Worm (Caenorhabditis elegans) whole organism, L3 larva: ENCODE measurements around the gene ger-1.
A peak's percentile ranks its signal among the peaks of the same experiment; 100 is the strongest.

Experiments used
- R02D3.7 ChIP-seq: fragments of 150-350 bp; optimal IDR thresholded peaks from 2 replicates; lab custom pipeline; 2014; ENCODE audit warnings: missing biosample characterization, missing genetic modification characterization
- ZK546.5 ChIP-seq: sonication (generic microtip); optimal IDR thresholded peaks from 2 replicates; lab custom pipeline; 2017; ENCODE audit warnings: missing biosample characterization, missing genetic modification characterization
- aly-2 ChIP-seq: fragments of 150-350 bp; optimal IDR thresholded peaks from 2 replicates; lab custom pipeline; 2014; ENCODE audit warnings: missing biosample characterization, missing genetic modification characterization
- ceh-16 ChIP-seq: sonication (generic microtip); optimal IDR thresholded peaks from 2 replicates; lab custom pipeline; 2017; ENCODE audit warnings: missing biosample characterization, missing genetic modification characterization
- ceh-28 ChIP-seq: fragments of 150-350 bp; optimal IDR thresholded peaks from 2 replicates; lab custom pipeline; 2014; ENCODE audit warnings: missing biosample characterization, missing genetic modification reagents, missing genetic modification characterization
- ceh-82 ChIP-seq: fragments of 150-350 bp; optimal IDR thresholded peaks from 2 replicates; lab custom pipeline; 2014; ENCODE audit warnings: missing biosample characterization, missing genetic modification characterization
- ceh-9 ChIP-seq: sonication (generic microtip); optimal IDR thresholded peaks from 2 replicates; lab custom pipeline; 2018; ENCODE audit warnings: missing biosample characterization, missing genetic modification characterization
- daf-12 ChIP-seq: fragments of 150-350 bp; optimal IDR thresholded peaks from 2 replicates; lab custom pipeline; 2014; ENCODE audit warnings: missing biosample characterization, missing genetic modification reagents, missing genetic modification characterization
- egl-27 ChIP-seq: sonication (generic microtip); optimal IDR thresholded peaks from 4 replicates; lab custom pipeline; 2017; ENCODE audit warnings: missing biosample characterization, missing genetic modification reagents, missing genetic modification characterization
- egl-5 ChIP-seq: fragments of 150-350 bp; optimal IDR thresholded peaks from 2 replicates; lab custom pipeline; 2017; ENCODE audit warnings: missing biosample characterization, missing genetic modification reagents, missing genetic modification characterization, inconsistent platforms
- elt-1 ChIP-seq: fragments of 150-350 bp; optimal IDR thresholded peaks from 2 replicates; lab custom pipeline; 2014; ENCODE audit warnings: missing biosample characterization, missing genetic modification characterization
- elt-2 ChIP-seq: sonication (generic microtip); optimal IDR thresholded peaks from 2 replicates; lab custom pipeline; 2016; ENCODE audit warnings: missing genetic modification reagents, mild to moderate bottlenecking, missing genetic modification characterization, missing compliant biosample characterization
- elt-3 ChIP-seq, 3 experiments: fragments of 150-350 bp in 1 of 3; sonication (generic microtip) in 2 of 3; optimal IDR thresholded peaks; 2 replicates in 2 of 3; 4 replicates in 1 of 3; lab custom pipeline; 2014 to 2017; ENCODE audit warnings: missing biosample characterization in 3 of 3, missing genetic modification characterization in 3 of 3
- eor-1 ChIP-seq, 2 experiments: fragments of 150-350 bp; optimal IDR thresholded peaks; 2 replicates each; lab custom pipeline; 2014 to 2018; ENCODE audit warnings: missing biosample characterization in 2 of 2, missing genetic modification characterization in 2 of 2
- fkh-10 ChIP-seq: sonication (generic microtip); optimal IDR thresholded peaks from 2 replicates; lab custom pipeline; 2017; ENCODE audit warnings: missing biosample characterization, missing genetic modification reagents, missing genetic modification characterization
- fkh-2 ChIP-seq: fragments of 150-350 bp; optimal IDR thresholded peaks from 2 replicates; lab custom pipeline; 2014; ENCODE audit warnings: missing biosample characterization, missing genetic modification reagents, missing genetic modification characterization
- jun-1 ChIP-seq: fragments of 150-350 bp; optimal IDR thresholded peaks from 2 replicates; lab custom pipeline; 2014; ENCODE audit warnings: missing biosample characterization, missing genetic modification reagents, missing genetic modification characterization
- lin-15B ChIP-seq: fragments of 150-350 bp; optimal IDR thresholded peaks from 2 replicates; lab custom pipeline; 2014; ENCODE audit warnings: missing biosample characterization, missing genetic modification characterization
- lin-39 ChIP-seq: fragments of 150-350 bp; optimal IDR thresholded peaks from 2 replicates; lab custom pipeline; 2018; ENCODE audit warnings: missing biosample characterization, missing genetic modification reagents, missing genetic modification characterization
- lsy-12 ChIP-seq: sonication (generic microtip); optimal IDR thresholded peaks from 2 replicates; lab custom pipeline; 2016; ENCODE audit warnings: mild to moderate bottlenecking, missing genetic modification characterization, missing compliant biosample characterization
- mml-1 ChIP-seq: fragments of 150-350 bp; sonication (generic microtip); optimal IDR thresholded peaks from 3 replicates; lab custom pipeline; 2014; ENCODE audit warnings: missing biosample characterization, missing genetic modification characterization
- nfya-1 ChIP-seq: sonication (generic microtip); optimal IDR thresholded peaks from 2 replicates; lab custom pipeline; 2017; ENCODE audit warnings: missing genetic modification characterization, mild to moderate bottlenecking, missing compliant biosample characterization, antibody characterized with exemption, moderate library complexity; ENCODE audit not compliant: insufficient read depth
- nhr-12 ChIP-seq: fragments of 150-350 bp; optimal IDR thresholded peaks from 2 replicates; lab custom pipeline; 2014; ENCODE audit warnings: missing biosample characterization, missing genetic modification characterization
- nhr-23 ChIP-seq: fragments of 150-350 bp; optimal IDR thresholded peaks from 2 replicates; lab custom pipeline; 2014; ENCODE audit warnings: missing biosample characterization, missing genetic modification reagents, missing genetic modification characterization
- nhr-237 ChIP-seq: fragments of 150-350 bp; optimal IDR thresholded peaks from 2 replicates; lab custom pipeline; 2014; ENCODE audit warnings: missing biosample characterization, missing genetic modification characterization
- nhr-25 ChIP-seq: sonication (generic microtip); optimal IDR thresholded peaks from 2 replicates; lab custom pipeline; 2017; ENCODE audit warnings: missing biosample characterization, missing genetic modification characterization
- nhr-28 ChIP-seq: fragments of 150-350 bp; optimal IDR thresholded peaks from 2 replicates; lab custom pipeline; 2014; ENCODE audit warnings: missing biosample characterization, missing genetic modification characterization
- nhr-43 ChIP-seq: sonication (generic microtip); optimal IDR thresholded peaks from 2 replicates; lab custom pipeline; 2016; ENCODE audit warnings: mild to moderate bottlenecking, missing genetic modification characterization, missing compliant biosample characterization; ENCODE audit not compliant: poor library complexity, severe bottlenecking
- nhr-67 ChIP-seq: fragments of 150-350 bp; optimal IDR thresholded peaks from 2 replicates; lab custom pipeline; 2014; ENCODE audit warnings: missing biosample characterization, missing genetic modification characterization
- nhr-76 ChIP-seq: fragments of 150-350 bp; sonication (generic microtip); optimal IDR thresholded peaks from 5 replicates; lab custom pipeline; 2014; ENCODE audit warnings: missing biosample characterization, missing genetic modification characterization
- nhr-77 ChIP-seq: fragments of 150-350 bp; optimal IDR thresholded peaks from 2 replicates; lab custom pipeline; 2014; ENCODE audit warnings: missing biosample characterization, missing genetic modification characterization
- pha-4 ChIP-seq: fragments of 150-350 bp; optimal IDR thresholded peaks from 2 replicates; lab custom pipeline; 2014; ENCODE audit warnings: missing biosample characterization, missing genetic modification reagents, missing genetic modification characterization
- sea-2 ChIP-seq: fragments of 150-350 bp; sonication (generic microtip); optimal IDR thresholded peaks from 4 replicates; lab custom pipeline; 2014; ENCODE audit warnings: missing biosample characterization, missing genetic modification reagents, missing genetic modification characterization
- skn-1 ChIP-seq: fragments of 150-350 bp; optimal IDR thresholded peaks from 2 replicates; lab custom pipeline; 2014; ENCODE audit warnings: missing biosample characterization, missing genetic modification characterization
- snpc-4 ChIP-seq: fragments of 150-350 bp; optimal IDR thresholded peaks from 2 replicates; lab custom pipeline; 2014; ENCODE audit warnings: missing biosample characterization, missing genetic modification characterization
- unc-39 ChIP-seq: sonication (generic microtip); optimal IDR thresholded peaks from 4 replicates; lab custom pipeline; 2017; ENCODE audit warnings: missing biosample characterization, missing genetic modification characterization
- unc-62 ChIP-seq: fragments of 150-350 bp; sonication (generic microtip); optimal IDR thresholded peaks from 4 replicates; lab custom pipeline; 2014; ENCODE audit warnings: missing biosample characterization, missing genetic modification reagents, missing genetic modification characterization
- ztf-11 ChIP-seq: fragments of 150-350 bp; optimal IDR thresholded peaks from 2 replicates; lab custom pipeline; 2014; ENCODE audit warnings: missing biosample characterization, missing genetic modification characterization

ger-1 gene

ce11 chrIII:7078737-7079136 is 11.5 kb upstream of the ger-1 start, which contains the start of gene ZK418.6:
ZK418.6 (minus strand) TSS chrIII:7078837.
- TF ChIP-seq ceh-82 (tag; lab: Kevin White, UChicago) (no peak), mml-1 (tag; lab: Kevin White, UChicago) (no peak), sea-2 (GFP tag; lab: Kevin White, UChicago) (no peak), daf-12 (no peak), skn-1 (tag; lab: Kevin White, UChicago) (no peak), nhr-67 (tag; lab: Kevin White, UChicago) (no peak), ceh-28 (tag; lab: Kevin White, UChicago) (no peak), ZK546.5 (tag; lab: Kevin White, UChicago) (no peak), lin-15B (tag; lab: Kevin White, UChicago) (no peak), jun-1 (tag; lab: Kevin White, UChicago) (no peak), nhr-28 (tag; lab: Kevin White, UChicago) (no peak), aly-2 (no peak), nfya-1 (tag; lab: Kevin White, UChicago) (no peak), unc-39 (no peak), elt-3 (tag; optimal IDR thresholded peaks at IDR 0.05; lab: Kevin White, UChicago) (no peak), elt-1 (tag; lab: Kevin White, UChicago) (no peak), unc-62 (GFP tag; lab: Kevin White, UChicago) (no peak)

ce11 chrIII:7076386-7076785 is 9.1 kb upstream of the ger-1 start, which contains the start of gene ZK418.13:
ZK418.13 (minus strand) TSS chrIII:7076486.
- no peak for TF ChIP-seq ceh-82 (tag; lab: Kevin White, UChicago)
- no peak for TF ChIP-seq nhr-67 (tag; lab: Kevin White, UChicago)
- no peak for TF ChIP-seq lin-15B (tag; lab: Kevin White, UChicago)
- TF ChIP-seq elt-3 (tag; optimal IDR thresholded peaks at IDR 0.05; lab: Kevin White, UChicago) = no peak
- no peak for TF ChIP-seq nhr-76 (tag; lab: Kevin White, UChicago)
- TF ChIP-seq egl-5 (tag; lab: Kevin White, UChicago) = no peak
- no peak for TF ChIP-seq eor-1 (tag; optimal IDR thresholded peaks at IDR 0.05; lab: Kevin White, UChicago)
- no peak for TF ChIP-seq nhr-43 (tag; lab: Kevin White, UChicago)
- no peak for TF ChIP-seq jun-1 (tag; lab: Kevin White, UChicago)
- TF ChIP-seq fkh-10 (GFP tag; lab: Kevin White, UChicago) = no peak
- TF ChIP-seq lsy-12 (tag; lab: Kevin White, UChicago) = no peak
- TF ChIP-seq aly-2 = no peak
- TF ChIP-seq nhr-12 (tag; lab: Kevin White, UChicago) = no peak
- TF ChIP-seq nfya-1 (tag; lab: Kevin White, UChicago) = no peak
- TF ChIP-seq ceh-9 (tag; lab: Kevin White, UChicago) = no peak
- TF ChIP-seq fkh-2 (tag; lab: Kevin White, UChicago) = no peak
- no peak for TF ChIP-seq nhr-237
- TF ChIP-seq, all 47 proteins: peak for 0

ce11 chrIII:7073801-7074386 is 6.6 kb upstream of the ger-1 start, which contains the start of gene ZK418.5:
ZK418.5 (minus strand) TSS chrIII:7073851.
- TF ChIP-seq elt-3 (tag; optimal IDR thresholded peaks at IDR 0.05; lab: Kevin White, UChicago) (no peak), snpc-4 (no peak), unc-62 (GFP tag; lab: Kevin White, UChicago) (no peak), nhr-77 (tag; lab: Kevin White, UChicago) (no peak), elt-2 (tag; lab: Kevin White, UChicago) (peak; percentile 20), R02D3.7 (tag; lab: Kevin White, UChicago) (peak; percentile 16), pha-4 (tag; lab: Kevin White, UChicago) (peak; percentile 63), nhr-25 (tag; lab: Kevin White, UChicago) (peak; percentile 14), lsy-12 (tag; lab: Kevin White, UChicago) (no peak), nfya-1 (tag; lab: Kevin White, UChicago) (peak; percentile 53), ztf-11 (tag; lab: Kevin White, UChicago) (no peak), daf-12 (no peak), mml-1 (tag; lab: Kevin White, UChicago) (no peak), egl-27 (tag; lab: Kevin White, UChicago) (no peak), nhr-23 (peak; percentile 34), lin-39 (tag; lab: Kevin White, UChicago) (peak; percentile 9), ceh-16 (tag; lab: Kevin White, UChicago) (no peak), nhr-12 (tag; lab: Kevin White, UChicago) (no peak), sea-2 (GFP tag; lab: Kevin White, UChicago) (no peak), lin-15B (tag; lab: Kevin White, UChicago) (peak; percentile 62)
